Fruit fly (Drosophila melanogaster): ENCODE measurements around the gene CG32228.

DNA sequence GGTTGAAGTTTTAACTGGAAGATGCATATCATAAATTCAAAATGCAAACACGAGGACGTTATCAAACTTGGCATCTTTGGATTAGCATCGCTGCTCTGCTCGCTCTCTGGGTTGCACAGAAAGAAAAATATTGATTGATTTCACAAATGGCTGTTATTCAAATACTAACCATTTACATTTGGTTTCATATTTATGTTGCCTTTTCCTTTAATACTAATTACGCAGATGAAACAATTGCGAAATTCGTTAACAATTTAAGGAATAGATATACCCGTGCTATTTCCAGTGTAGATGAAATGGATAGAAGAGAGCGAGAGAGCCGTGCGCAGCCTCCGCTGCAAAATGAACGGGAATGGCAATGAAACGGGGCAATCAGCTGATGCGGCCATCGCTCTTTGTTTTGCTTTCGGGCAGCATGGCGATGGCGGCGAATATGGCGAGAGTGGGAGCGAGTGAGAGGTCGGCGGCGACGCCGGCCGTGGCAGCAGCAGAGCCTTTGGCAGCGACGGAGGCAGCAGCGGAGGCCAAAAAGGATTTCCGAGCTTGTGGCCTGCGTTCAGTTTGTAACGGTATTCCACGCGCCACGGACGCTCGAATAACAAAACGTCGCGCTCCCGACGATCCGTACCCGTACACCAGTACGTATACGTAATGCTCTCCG lies 18.0 kb upstream of the CG32228 start, which contains the start of gene rdgC:
- peak; percentile 94 for TF ChIP-seq otp (GFP tag; IDR thresholded peaks at IDR 0.05)
- TF ChIP-seq Ravus (GFP tag; IDR thresholded peaks at IDR 0.05), result peak; percentile 88
- TF ChIP-seq CG18476 (GFP tag; optimal IDR thresholded peaks at IDR 0.05), result peak; percentile 95
- TF ChIP-seq Trl (optimal IDR thresholded peaks at IDR 0.05), result peak; percentile 38 to 65
- TF ChIP-seq Trl (GFP tag; optimal IDR thresholded peaks at IDR 0.05), result peak; percentile 95
- peak; percentile 94 for TF ChIP-seq CG6854 (GFP tag; optimal IDR thresholded peaks at IDR 0.05)
- peak; percentile 89 for TF ChIP-seq CG10267 (tag; optimal IDR thresholded peaks at IDR 0.05)
- TF ChIP-seq CG15269 (tag; optimal IDR thresholded peaks at IDR 0.05), result peak; percentile 96
- peak; percentile 96 for TF ChIP-seq CG10366 (GFP tag; IDR thresholded peaks at IDR 0.05)
- peak; percentile 91 for TF ChIP-seq Atf-2 (GFP tag; optimal IDR thresholded peaks at IDR 0.05)
- TF ChIP-seq CG11085 (GFP tag; IDR thresholded peaks at IDR 0.05), result peak; percentile 90
- TF ChIP-seq CG12769 (tag; optimal IDR thresholded peaks at IDR 0.05), result peak; percentile 99
- no peak for TF ChIP-seq cg (GFP tag; optimal IDR thresholded peaks at IDR 0.05)
- peak; percentile 68 for TF ChIP-seq CG3995 (GFP tag; optimal IDR thresholded peaks at IDR 0.05)
- TF ChIP-seq CG1024 (GFP tag; IDR thresholded peaks at IDR 0.05), result peak; percentile 94
